Worm (Caenorhabditis elegans) whole organism, late embryonic: Measurements from ENCODE around the gene T19C4.1.

Experiments
- gmeb-2 ChIP-seq: sonication (generic microtip); optimal IDR thresholded peaks from 2 replicates; lab custom pipeline; 2016; ENCODE audit warnings: missing genetic modification characterization, inconsistent platforms, missing compliant biosample characterization
- tbx-2 ChIP-seq: sonication (generic microtip); optimal IDR thresholded peaks from 2 replicates; lab custom pipeline; 2016; ENCODE audit warnings: missing genetic modification characterization, missing compliant biosample characterization

- TF ChIP-seq gmeb-2 (tag; lab: Kevin White, UChicago) (no peak), tbx-2 (tag; lab: Kevin White, UChicago) (no peak)
Observed at ce11 chrV:11147780-11148144, 1.7 kb upstream of the T19C4.1 start.
